Fruit fly (Drosophila melanogaster) ovary, adult (tissue): ENCODE results near the gene Trmt6.
A peak's percentile ranks its signal among the peaks of the same experiment; 100 is the strongest.

Experiments used
- CG17801 ChIP-seq: fragments of 200-800 bp; optimal IDR thresholded peaks from 2 replicates; lab custom pipeline; 2019; ENCODE audit warnings: missing biosample characterization, mild to moderate bottlenecking, missing genetic modification characterization, moderate library complexity; ENCODE audit not compliant: partially characterized antibody

Gene Trmt6

dm6 chr2L:6553041-6553796 is 8.9 kb downstream of the Trmt6 start:
- TF ChIP-seq CG17801 (GFP tag; lab: Kevin White, UChicago): no peak

dm6 chr2L:6552345-6552744 is 9.7 kb downstream of the Trmt6 start:
- TF ChIP-seq CG17801 (GFP tag; lab: Kevin White, UChicago): no peak

- no peak for TF ChIP-seq CG17801 (GFP tag; lab: Kevin White, UChicago)
Observed at dm6 chr2L:6551452-6551851, 10.6 kb downstream of the Trmt6 start.

- no peak for TF ChIP-seq CG17801 (GFP tag; lab: Kevin White, UChicago)
Observed at dm6 chr2L:6550809-6551208, 11.3 kb downstream of the Trmt6 start.

- no peak for TF ChIP-seq CG17801 (GFP tag; lab: Kevin White, UChicago)
Observed at dm6 chr2L:6547978-6548377, 14.1 kb downstream of the Trmt6 start.

- no peak for TF ChIP-seq CG17801 (GFP tag; lab: Kevin White, UChicago)
Observed at dm6 chr2L:6546883-6547471, 15.1 kb downstream of the Trmt6 start, which contains the start of gene eya. Gene eya, minus strand, starts transcription at chr2L:6546976.

dm6 chr2L:6539623-6540381 is 22.3 kb downstream of the Trmt6 start:
- TF ChIP-seq CG17801 (GFP tag; lab: Kevin White, UChicago): no peak

dm6 chr2L:6536044-6536581 is 26.0 kb downstream of the Trmt6 start:
- peak; percentile 2 for TF ChIP-seq CG17801 (GFP tag; lab: Kevin White, UChicago)

dm6 chr2L:6534125-6534815 is 27.8 kb downstream of the Trmt6 start:
- no peak for TF ChIP-seq CG17801 (GFP tag; lab: Kevin White, UChicago)

dm6 chr2L:6533719-6534118 is 28.4 kb downstream of the Trmt6 start:
- TF ChIP-seq CG17801 (GFP tag; lab: Kevin White, UChicago): no peak

dm6 chr2L:6532977-6533376 is 29.1 kb downstream of the Trmt6 start:
- no peak for TF ChIP-seq CG17801 (GFP tag; lab: Kevin White, UChicago)

- no peak for TF ChIP-seq CG17801 (GFP tag; lab: Kevin White, UChicago)
Observed at dm6 chr2L:6531985-6532699, 29.9 kb downstream of the Trmt6 start.

- TF ChIP-seq CG17801 (GFP tag; lab: Kevin White, UChicago): no peak
Observed at dm6 chr2L:6530952-6531512, 31.1 kb downstream of the Trmt6 start.

dm6 chr2L:6526996-6527395 is 35.1 kb downstream of the Trmt6 start:
- peak; percentile 11 for TF ChIP-seq CG17801 (GFP tag; lab: Kevin White, UChicago)
